Worm (Caenorhabditis elegans) whole organism, young adult: Measurements from ENCODE around the gene R08F11.4.

ENCODE experiments used
- D2030.7 ChIP-seq: fragments of 200-800 bp; sonication (Bioruptor generic); IDR thresholded peaks from 2 replicates; pipeline ENCODE4 v1.3.6; 2022; ENCODE audit warnings: missing genetic modification reagents, missing genetic modification characterization, missing compliant biosample characterization
- cebp-2 ChIP-seq: fragments of 200-800 bp; sonication (Bioruptor generic); IDR thresholded peaks from 2 replicates; pipeline ENCODE4 v1.3.6; 2022; ENCODE audit warnings: missing genetic modification characterization, missing compliant biosample characterization
- nhr-90 ChIP-seq: sonication (generic microtip); optimal IDR thresholded peaks from 2 replicates; lab custom pipeline; 2016; ENCODE audit warnings: missing genotype, mild to moderate bottlenecking, missing genetic modification characterization, missing compliant biosample characterization
- pha-4 ChIP-seq: fragments of 150-350 bp; sonication (generic microtip); optimal IDR thresholded peaks from 2 replicates; lab custom pipeline; 2014; ENCODE audit warnings: missing biosample characterization, missing genetic modification reagents, missing genetic modification characterization
- sea-2 ChIP-seq: fragments of 200-800 bp; sonication (Bioruptor generic); IDR thresholded peaks from 2 replicates; pipeline ENCODE4 v1.3.6; 2022; ENCODE audit warnings: missing genetic modification characterization, missing compliant biosample characterization
- tbx-9 ChIP-seq: sonication (generic microtip); optimal IDR thresholded peaks from 2 replicates; lab custom pipeline; 2016; ENCODE audit warnings: borderline replicate concordance, missing genetic modification characterization, inconsistent platforms, missing compliant biosample characterization
- ztf-22 ChIP-seq: fragments of 200-800 bp; sonication (Bioruptor generic); optimal IDR thresholded peaks from 2 replicates; lab custom pipeline; 2018; ENCODE audit warnings: mild to moderate bottlenecking, missing genetic modification characterization, moderate library complexity, missing compliant biosample characterization

DNA sequence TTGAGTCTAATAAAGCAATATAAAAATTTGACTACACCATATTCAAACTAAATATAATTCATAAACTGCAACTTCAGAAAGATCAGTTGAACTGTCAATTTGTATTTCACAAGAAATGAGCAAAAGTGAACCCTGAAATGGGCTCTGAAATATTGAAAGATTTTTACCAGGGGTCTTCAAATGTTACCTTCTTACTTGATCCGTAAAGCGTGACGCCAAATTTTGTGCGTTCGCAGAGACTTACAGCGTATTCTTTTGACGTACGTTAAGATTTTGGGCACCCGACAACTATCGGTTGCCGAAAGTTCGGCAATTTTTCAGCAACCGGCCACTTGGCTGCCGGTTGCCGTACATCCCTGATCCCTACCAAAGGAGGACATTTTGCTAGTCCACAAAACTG is 4.7 kb upstream of the R08F11.4 start:
- TF ChIP-seq tbx-9 (tag; lab: Kevin White, UChicago) (no peak), nhr-90 (tag; lab: Kevin White, UChicago) (no peak), cebp-2 (GFP tag; lab: Robert Waterston, UW) (no peak), sea-2 (GFP tag; lab: Robert Waterston, UW) (no peak), ztf-22 (GFP tag; lab: Kevin White, UChicago) (no peak), D2030.7 (GFP tag; lab: Robert Waterston, UW) (no peak), pha-4 (tag; lab: Kevin White, UChicago) (no peak)
